Worm (Caenorhabditis elegans): ENCODE data around the gene acs-17.

- TF ChIP-seq unc-62 (GFP tag; optimal IDR thresholded peaks at IDR 0.05), result no peak
- no peak for TF ChIP-seq elt-1 (tag; optimal IDR thresholded peaks at IDR 0.05; ENCODE audit: borderline replicate concordance, insufficient read depth)
- TF ChIP-seq ces-1 (GFP tag; optimal IDR thresholded peaks at IDR 0.05), result no peak
- no peak for TF ChIP-seq mls-2 (tag; optimal IDR thresholded peaks at IDR 0.05)
- TF ChIP-seq ztf-11 (tag; optimal IDR thresholded peaks at IDR 0.05), result no peak
- no peak for TF ChIP-seq mep-1 (tag; optimal IDR thresholded peaks at IDR 0.05)
- no peak for TF ChIP-seq drap-1 (GFP tag; optimal IDR thresholded peaks at IDR 0.05)
- TF ChIP-seq cnd-1 (tag; optimal IDR thresholded peaks at IDR 0.05), result no peak
- no peak for TF ChIP-seq lsy-2 (tag; optimal IDR thresholded peaks at IDR 0.05)
Observed at ce11 chrX:5941325-5941724, 3.0 kb downstream of the acs-17 start.
